Worm (Caenorhabditis elegans) whole organism, midembryonic: Measurements from ENCODE around the gene cest-17.

Experiments used
- T22C8.4 ChIP-seq: fragments of 200-800 bp; sonication (Bioruptor generic); IDR thresholded peaks from 2 replicates; pipeline ENCODE4 v1.3.6; 2022; ENCODE audit warnings: missing genetic modification characterization, missing compliant biosample characterization
- cog-1 ChIP-seq: sonication (generic microtip); optimal IDR thresholded peaks from 2 replicates; lab custom pipeline; 2016; ENCODE audit warnings: missing genetic modification characterization, missing compliant biosample characterization
- flt-1 ChIP-seq: fragments of 200-800 bp; sonication (Bioruptor generic); IDR thresholded peaks from 2 replicates; pipeline ENCODE4 v1.3.6; 2022; ENCODE audit warnings: missing genetic modification characterization, missing compliant biosample characterization
- klf-2 ChIP-seq: fragments of 200-800 bp; sonication (Bioruptor generic); conservative IDR thresholded peaks from 2 replicates; pipeline ENCODE4 v1.3.6; 2022; ENCODE audit warnings: missing genetic modification reagents, missing genetic modification characterization, missing compliant biosample characterization
- med-1 ChIP-seq: sonication (generic microtip); optimal IDR thresholded peaks from 2 replicates; lab custom pipeline; 2017; ENCODE audit warnings: missing genetic modification characterization, mild to moderate bottlenecking, missing compliant biosample characterization, antibody characterized with exemption, missing genetic modification reagents; ENCODE audit not compliant: insufficient read depth
- ref-1 ChIP-seq: fragments of 200-800 bp; sonication (Bioruptor generic); conservative IDR thresholded peaks from 2 replicates; pipeline ENCODE4 v1.3.6; 2022; ENCODE audit warnings: missing genetic modification reagents, missing genetic modification characterization, missing compliant biosample characterization
- tab-1 ChIP-seq: fragments of 200-800 bp; sonication (Bioruptor generic); IDR thresholded peaks from 2 replicates; pipeline ENCODE4 v1.3.6; 2022; ENCODE audit warnings: missing genetic modification characterization, missing compliant biosample characterization
- ztf-23 ChIP-seq: fragments of 200-800 bp; sonication (Bioruptor generic); IDR thresholded peaks from 2 replicates; pipeline ENCODE4 v1.3.6; 2022; ENCODE audit warnings: missing genetic modification reagents, missing genetic modification characterization, missing compliant biosample characterization
- ztf-29 ChIP-seq: fragments of 200-800 bp; sonication (Bioruptor generic); IDR thresholded peaks from 2 replicates; pipeline ENCODE4 v1.3.6; 2022; ENCODE audit warnings: missing genetic modification reagents, missing genetic modification characterization, missing compliant biosample characterization

cest-17 gene

DNA sequence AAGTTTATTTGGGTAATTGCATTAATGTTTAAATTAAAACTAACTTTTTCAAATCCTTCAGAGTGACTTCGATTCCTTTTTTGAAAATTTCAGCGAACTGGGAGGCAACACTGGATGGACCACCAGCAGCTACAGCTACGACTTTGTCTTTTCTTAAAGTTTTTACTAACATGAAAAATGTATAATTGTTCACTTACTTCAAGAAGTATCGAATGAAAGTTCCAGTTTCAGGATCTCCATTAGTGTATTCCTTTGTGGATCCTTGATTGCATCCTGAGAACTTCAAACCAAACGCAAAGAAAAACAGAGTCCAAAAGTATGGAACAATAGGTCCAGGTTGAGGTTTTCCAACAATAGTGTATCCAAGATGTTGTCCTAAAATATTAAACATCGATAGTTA, 6.1 kb upstream of the cest-17 start:
- no peak for TF ChIP-seq klf-2 (GFP tag; lab: Robert Waterston, UW)
- no peak for TF ChIP-seq ztf-29
- no peak for TF ChIP-seq T22C8.4
- no peak for TF ChIP-seq ref-1 (GFP tag; lab: Robert Waterston, UW)
- no peak for TF ChIP-seq ztf-23
- no peak for TF ChIP-seq flt-1 (GFP tag; lab: Robert Waterston, UW)
- TF ChIP-seq med-1 (GFP tag; lab: Kevin White, UChicago), result no peak
- no peak for TF ChIP-seq tab-1 (GFP tag; lab: Robert Waterston, UW)
- TF ChIP-seq cog-1 (tag; lab: Kevin White, UChicago), result no peak

DNA sequence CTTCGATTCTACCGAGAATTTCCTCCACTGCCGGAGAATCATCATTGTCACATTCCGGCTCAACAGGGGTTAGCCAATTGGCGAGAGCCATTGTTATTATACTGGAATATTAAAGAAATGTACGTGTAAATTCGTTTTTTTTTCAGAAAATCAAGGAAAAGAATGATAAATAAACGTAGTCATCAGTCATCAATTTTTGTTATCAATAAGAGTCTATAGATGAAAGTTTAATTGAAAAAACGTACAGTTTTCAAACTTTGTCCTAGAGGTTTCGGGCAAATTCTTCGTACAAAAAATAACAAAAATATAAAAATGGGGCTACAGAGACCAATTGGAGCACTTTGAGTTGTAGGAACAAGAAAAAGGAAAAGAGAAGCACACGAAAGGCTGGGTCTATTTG, 4.1 kb upstream of the cest-17 start, which contains the start of gene F20D6.11:
Gene F20D6.11, minus strand, starts transcription at position 101 of the 400 bp plus-strand sequence.
- TF ChIP-seq ref-1 (GFP tag; lab: Robert Waterston, UW) (no peak), ztf-29 (no peak), ztf-23 (no peak), med-1 (GFP tag; lab: Kevin White, UChicago) (no peak), cog-1 (tag; lab: Kevin White, UChicago) (no peak), T22C8.4 (no peak), flt-1 (GFP tag; lab: Robert Waterston, UW) (no peak), tab-1 (GFP tag; lab: Robert Waterston, UW) (no peak)

DNA sequence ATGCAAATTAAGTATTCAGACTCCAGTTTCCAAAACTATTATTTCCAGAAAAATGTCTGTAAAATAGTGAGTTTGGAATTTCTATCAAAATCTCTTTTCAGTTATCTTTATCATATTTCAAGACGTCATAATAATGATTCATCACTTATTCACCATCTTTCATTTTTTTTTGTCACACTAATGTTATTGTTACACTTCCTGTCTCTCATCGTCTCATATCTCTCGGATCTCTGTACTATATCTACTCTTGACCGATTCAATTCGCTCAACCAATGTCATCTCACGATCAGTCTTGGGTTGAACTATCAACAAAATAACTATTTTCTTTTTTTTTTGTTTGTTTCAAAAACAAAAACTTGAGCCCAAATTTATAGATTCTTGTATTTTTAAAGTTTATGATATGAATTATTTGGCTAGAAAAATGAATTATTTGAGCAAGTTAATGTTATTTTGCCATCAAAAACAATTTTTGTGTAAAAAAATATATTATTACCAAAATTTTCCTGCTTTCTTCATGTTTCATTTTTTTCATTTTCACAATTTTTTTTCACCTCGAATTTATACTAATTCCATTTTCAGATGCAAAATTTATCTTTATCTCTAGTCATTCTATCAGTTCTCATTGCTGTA, 1.8 kb upstream of the cest-17 start, which contains the start of gene cri-2:
Gene cri-2, plus strand, starts transcription at position 580 of the 630 bp plus-strand sequence.
- no peak for TF ChIP-seq ref-1 (GFP tag; lab: Robert Waterston, UW)
- TF ChIP-seq med-1 (GFP tag; lab: Kevin White, UChicago), result no peak
- TF ChIP-seq ztf-23, result no peak
- no peak for TF ChIP-seq flt-1 (GFP tag; lab: Robert Waterston, UW)
- TF ChIP-seq cog-1 (tag; lab: Kevin White, UChicago), result no peak
- no peak for TF ChIP-seq ztf-29
- no peak for TF ChIP-seq klf-2 (GFP tag; lab: Robert Waterston, UW)
- no peak for TF ChIP-seq tab-1 (GFP tag; lab: Robert Waterston, UW)
- TF ChIP-seq T22C8.4, result no peak

DNA sequence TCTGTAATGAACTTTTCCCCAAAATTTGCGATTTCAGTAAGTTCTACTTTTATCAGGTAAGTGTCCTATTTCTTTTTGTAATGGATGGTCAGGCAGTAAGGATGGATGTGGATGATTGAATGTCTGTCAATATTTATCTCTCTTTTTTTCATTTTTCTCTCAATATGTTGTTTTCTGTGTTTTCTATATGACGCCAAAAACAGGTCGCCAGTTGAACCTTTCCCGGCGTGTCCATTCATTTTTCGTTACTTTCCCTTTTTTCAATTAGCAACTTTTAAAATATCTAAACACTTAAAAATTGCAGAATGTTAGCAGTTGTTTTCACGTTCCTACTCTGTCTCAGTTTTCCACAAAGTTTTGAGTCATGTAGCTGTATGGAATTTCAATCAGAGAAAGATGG, 3.8 kb downstream of the cest-17 start, which contains the start of gene timp-1:
Gene timp-1, plus strand, starts transcription at position 305 of the 400 bp plus-strand sequence.
- TF ChIP-seq klf-2 (GFP tag; lab: Robert Waterston, UW), result no peak
- TF ChIP-seq ztf-29, result no peak
- no peak for TF ChIP-seq cog-1 (tag; lab: Kevin White, UChicago)
- TF ChIP-seq tab-1 (GFP tag; lab: Robert Waterston, UW), result no peak
- no peak for TF ChIP-seq ztf-23
- TF ChIP-seq med-1 (GFP tag; lab: Kevin White, UChicago), result no peak

DNA sequence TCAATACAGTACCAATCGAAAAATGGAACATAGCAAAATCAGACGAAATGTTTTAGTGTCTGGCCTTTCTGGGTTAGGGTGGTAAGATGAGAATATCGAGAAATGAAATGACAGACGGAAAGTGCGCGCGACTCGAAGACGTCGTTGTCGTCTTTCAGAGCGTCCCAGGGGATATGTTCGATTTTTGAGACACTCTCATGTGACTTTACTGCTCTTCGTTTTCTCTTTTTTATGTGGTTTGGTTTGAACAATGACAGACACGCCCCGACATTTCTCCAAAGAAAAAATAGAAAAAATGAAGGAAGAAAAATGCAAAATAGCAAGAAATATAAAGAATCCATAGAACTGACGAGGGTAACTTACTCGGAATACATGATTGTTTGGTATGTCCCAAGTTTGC, 7.4 kb downstream of the cest-17 start:
- TF ChIP-seq T22C8.4 (no peak), tab-1 (GFP tag; lab: Robert Waterston, UW) (no peak), med-1 (GFP tag; lab: Kevin White, UChicago) (no peak), ztf-23 (no peak), ref-1 (GFP tag; lab: Robert Waterston, UW) (no peak), flt-1 (GFP tag; lab: Robert Waterston, UW) (no peak)

DNA sequence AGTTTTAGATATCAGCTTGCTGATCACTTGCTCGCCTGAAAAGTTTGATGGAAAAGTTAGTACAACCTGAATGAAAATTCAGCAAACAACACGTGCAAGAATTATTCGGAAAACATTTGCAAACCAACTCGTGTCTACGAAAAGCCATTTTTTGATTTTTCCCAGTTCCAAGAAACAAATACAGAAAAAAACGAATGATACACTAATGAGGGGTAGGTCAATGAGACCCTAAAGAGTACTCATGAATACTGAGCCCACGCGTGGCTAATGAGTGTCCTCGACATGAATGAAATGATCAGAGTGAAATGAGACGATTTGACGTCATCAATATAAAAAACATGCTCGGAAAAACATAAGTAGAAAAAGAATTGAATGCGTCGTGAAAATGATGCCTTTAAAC, 8.9 kb downstream of the cest-17 start:
- TF ChIP-seq ztf-29, result no peak
- no peak for TF ChIP-seq klf-2 (GFP tag; lab: Robert Waterston, UW)
- no peak for TF ChIP-seq flt-1 (GFP tag; lab: Robert Waterston, UW)
- TF ChIP-seq tab-1 (GFP tag; lab: Robert Waterston, UW), result no peak
- TF ChIP-seq T22C8.4, result no peak
- no peak for TF ChIP-seq med-1 (GFP tag; lab: Kevin White, UChicago)
- no peak for TF ChIP-seq cog-1 (tag; lab: Kevin White, UChicago)
- no peak for TF ChIP-seq ztf-23
- no peak for TF ChIP-seq ref-1 (GFP tag; lab: Robert Waterston, UW)

DNA sequence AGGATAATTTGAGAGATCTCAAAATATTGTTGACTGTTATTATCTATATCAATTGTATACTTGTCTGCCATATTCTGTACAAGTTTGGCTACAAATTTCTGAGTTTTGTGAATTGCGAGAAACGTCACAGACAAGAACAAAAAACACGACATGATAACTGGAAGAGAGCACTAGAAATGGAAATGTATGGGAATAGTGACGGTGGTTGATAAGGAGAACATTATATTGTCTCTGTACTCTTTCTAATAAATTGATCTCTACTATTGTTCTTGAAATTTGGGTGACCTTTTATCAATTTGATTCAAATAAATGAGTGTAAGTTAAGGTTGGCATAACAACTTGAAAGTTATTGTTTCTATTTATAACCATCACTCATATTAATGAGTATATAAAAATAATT, 9.7 kb downstream of the cest-17 start:
- TF ChIP-seq klf-2 (GFP tag; lab: Robert Waterston, UW) (no peak), tab-1 (GFP tag; lab: Robert Waterston, UW) (no peak), ztf-29 (no peak), flt-1 (GFP tag; lab: Robert Waterston, UW) (no peak), T22C8.4 (no peak), med-1 (GFP tag; lab: Kevin White, UChicago) (no peak), ztf-23 (no peak), ref-1 (GFP tag; lab: Robert Waterston, UW) (no peak), cog-1 (tag; lab: Kevin White, UChicago) (no peak)

DNA sequence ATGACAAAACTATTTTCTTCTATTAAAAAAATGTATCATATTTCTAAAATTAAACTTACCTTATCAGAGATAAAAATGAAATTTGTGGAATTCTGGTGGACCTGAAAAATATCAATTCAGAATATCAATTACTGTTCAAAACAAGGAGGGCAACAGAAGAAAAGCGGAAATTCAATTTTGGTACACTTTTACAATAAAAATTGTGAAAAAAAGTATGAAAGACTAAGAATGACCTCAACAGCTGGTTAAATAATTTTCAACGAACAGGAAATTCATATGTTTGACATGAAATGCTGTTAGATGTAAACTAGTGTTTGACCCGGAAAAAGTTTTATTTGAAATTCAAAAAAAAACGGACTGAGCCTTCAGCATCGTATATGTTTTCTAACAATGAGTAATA, 10.7 kb downstream of the cest-17 start, which contains the start of gene K07C11.7:
Gene K07C11.7, minus strand, starts transcription at position 101 of the 400 bp plus-strand sequence.
- TF ChIP-seq cog-1 (tag; lab: Kevin White, UChicago) (no peak), med-1 (GFP tag; lab: Kevin White, UChicago) (no peak), klf-2 (GFP tag; lab: Robert Waterston, UW) (no peak), T22C8.4 (no peak), flt-1 (GFP tag; lab: Robert Waterston, UW) (no peak), ref-1 (GFP tag; lab: Robert Waterston, UW) (no peak), tab-1 (GFP tag; lab: Robert Waterston, UW) (no peak)

DNA sequence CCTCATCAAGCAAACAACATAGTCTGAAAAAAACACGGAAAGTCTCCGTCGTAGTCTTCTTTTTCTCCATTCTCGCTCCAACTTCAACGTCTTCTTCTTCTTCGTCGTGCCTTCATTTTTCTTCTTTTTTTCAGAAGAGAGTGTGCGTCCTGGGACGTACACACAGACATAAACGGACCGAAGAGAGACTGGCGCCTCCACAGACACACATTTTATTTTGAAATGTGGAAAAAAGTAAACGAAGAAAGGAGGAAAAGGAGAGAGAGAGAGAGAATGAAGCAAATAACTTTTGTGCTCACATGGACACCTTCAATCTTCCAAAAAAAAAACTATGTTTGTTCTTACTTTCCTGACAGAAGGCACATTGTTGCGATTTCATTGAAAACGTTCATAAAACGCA, 12.0 kb downstream of the cest-17 start:
- TF ChIP-seq T22C8.4 (no peak), med-1 (GFP tag; lab: Kevin White, UChicago) (no peak), flt-1 (GFP tag; lab: Robert Waterston, UW) (no peak), ztf-29 (no peak), tab-1 (GFP tag; lab: Robert Waterston, UW) (no peak), klf-2 (GFP tag; lab: Robert Waterston, UW) (no peak), ref-1 (GFP tag; lab: Robert Waterston, UW) (no peak), cog-1 (tag; lab: Kevin White, UChicago) (no peak), ztf-23 (no peak)
